Worm (Caenorhabditis elegans): ENCODE measurements around the gene F11G11.4.

DNA sequence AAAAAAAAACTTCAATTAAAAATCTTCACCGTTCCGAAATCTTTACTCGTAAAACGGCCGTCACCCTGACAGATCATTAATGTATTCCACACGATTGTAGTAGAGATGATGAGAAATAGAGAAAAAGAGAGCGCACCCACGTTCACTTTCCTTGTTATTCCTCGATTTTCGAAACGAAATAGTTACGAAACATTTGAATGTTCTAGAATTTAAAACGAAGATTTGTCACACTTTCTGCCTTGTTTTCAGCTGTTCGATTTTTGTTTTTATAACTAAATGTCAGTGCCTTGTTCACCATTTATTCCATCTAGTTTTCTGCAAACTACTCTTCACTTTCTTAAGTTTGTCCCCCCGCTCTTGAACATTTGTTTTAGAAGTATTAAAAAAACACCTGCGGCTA is 5.6 kb upstream of the F11G11.4 start:
- TF ChIP-seq unc-86 (tag; optimal IDR thresholded peaks at IDR 0.05) (no peak), fos-1 (tag; optimal IDR thresholded peaks at IDR 0.05) (no peak), aly-2 (tag; optimal IDR thresholded peaks at IDR 0.05) (no peak), alr-1 (tag; optimal IDR thresholded peaks at IDR 0.05; ENCODE audit: borderline replicate concordance) (no peak), nhr-237 (tag; optimal IDR thresholded peaks at IDR 0.05) (no peak)
